Worm (Caenorhabditis elegans): ENCODE data around the gene T16G1.3.
A peak's percentile ranks its signal among the peaks of the same experiment; 100 is the strongest.

Gene T16G1.3

DNA sequence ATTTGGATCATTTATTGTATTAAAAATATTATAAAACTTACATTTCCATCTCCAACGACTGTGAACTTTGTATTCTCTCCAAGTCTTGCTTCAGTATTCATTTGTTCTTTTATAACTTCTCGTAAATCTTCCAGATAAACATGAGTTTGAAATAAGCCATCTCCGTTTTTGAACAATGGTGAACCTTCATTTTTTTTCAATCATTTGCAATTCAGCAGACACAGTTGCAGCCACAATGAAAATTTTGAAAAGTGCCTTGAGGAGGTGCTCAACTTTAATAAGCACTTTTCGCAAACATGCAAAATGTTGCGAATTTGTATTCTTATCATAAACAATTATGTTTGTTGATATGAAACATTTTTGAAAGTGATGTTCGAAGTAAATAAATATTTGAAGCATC lies at the start of gene T16G1.3:
TSS of gene T16G1.3 (minus strand) at position 101 of the 400 bp plus-strand sequence.
- TF ChIP-seq nhr-76 (tag; optimal IDR thresholded peaks at IDR 0.05): no peak
- no peak for TF ChIP-seq sptf-1 (tag; optimal IDR thresholded peaks at IDR 0.05)
- no peak for TF ChIP-seq unc-39 (tag; optimal IDR thresholded peaks at IDR 0.05)
- no peak for TF ChIP-seq mep-1 (tag; optimal IDR thresholded peaks at IDR 0.05)
- no peak for TF ChIP-seq zip-8 (tag; optimal IDR thresholded peaks at IDR 0.05)
- TF ChIP-seq elt-1 (tag; optimal IDR thresholded peaks at IDR 0.05; ENCODE audit: borderline replicate concordance, insufficient read depth): no peak
- no peak for TF ChIP-seq elt-3 (tag; optimal IDR thresholded peaks at IDR 0.05)
- no peak for TF ChIP-seq drap-1 (GFP tag; optimal IDR thresholded peaks at IDR 0.05)
- TF ChIP-seq nhr-2 (tag; optimal IDR thresholded peaks at IDR 0.05): no peak
- no peak for TF ChIP-seq cnd-1 (tag; optimal IDR thresholded peaks at IDR 0.05)
- no peak for TF ChIP-seq nhr-237 (tag; optimal IDR thresholded peaks at IDR 0.05)
- TF ChIP-seq ceh-83 (GFP tag; optimal IDR thresholded peaks at IDR 0.05): no peak
- no peak for TF ChIP-seq mab-5 (tag; optimal IDR thresholded peaks at IDR 0.05)
- no peak for TF ChIP-seq unc-62 (GFP tag; optimal IDR thresholded peaks at IDR 0.05)
- no peak for TF ChIP-seq unc-120 (tag; optimal IDR thresholded peaks at IDR 0.05; ENCODE audit: poor library complexity, severe bottlenecking)
- no peak for TF ChIP-seq mls-2 (tag; optimal IDR thresholded peaks at IDR 0.05)
- no peak for TF ChIP-seq ham-2 (GFP tag; optimal IDR thresholded peaks at IDR 0.05)
- no peak for TF ChIP-seq nhr-28 (tag; optimal IDR thresholded peaks at IDR 0.05)

DNA sequence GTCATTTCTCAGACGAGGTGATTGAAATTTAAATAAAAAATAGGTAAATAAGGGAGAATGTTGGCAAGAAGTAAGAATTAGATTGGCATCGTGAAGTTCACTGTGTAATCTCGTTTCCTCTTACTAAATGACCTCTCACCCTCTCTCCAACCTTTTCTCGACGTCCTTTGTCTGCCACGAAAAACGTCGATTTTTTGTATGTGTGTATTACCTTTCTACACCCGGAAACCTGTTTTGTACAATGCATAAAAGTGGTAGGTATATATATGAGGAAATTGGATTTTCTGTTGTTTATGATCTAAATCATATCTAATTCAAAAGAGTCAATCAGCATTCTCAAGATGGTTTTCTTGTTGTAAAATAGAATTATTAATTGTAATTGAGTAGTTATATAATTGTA lies 48.8 kb upstream of the T16G1.3 start, which contains the start of the genes F15B9.11 and dsl-7:
TSS of gene F15B9.11 (minus strand) at position 5 of the 400 bp plus-strand sequence.
TSS of gene dsl-7 (plus strand) at position 260 of the 400 bp plus-strand sequence.
- no peak for TF ChIP-seq ces-1 (GFP tag; optimal IDR thresholded peaks at IDR 0.05)
- TF ChIP-seq ceh-43 (GFP tag; optimal IDR thresholded peaks at IDR 0.05): no peak
- TF ChIP-seq pha-4 (tag; optimal IDR thresholded peaks at IDR 0.05): no peak
- no peak for TF ChIP-seq lin-32 (GFP tag; optimal IDR thresholded peaks at IDR 0.05)
- no peak for TF ChIP-seq sem-2 (GFP tag; optimal IDR thresholded peaks at IDR 0.05)
- no peak for TF ChIP-seq ham-2 (GFP tag; optimal IDR thresholded peaks at IDR 0.05)
- no peak for TF ChIP-seq sptf-1 (tag; optimal IDR thresholded peaks at IDR 0.05)
- TF ChIP-seq unc-39 (tag; optimal IDR thresholded peaks at IDR 0.05): no peak
- no peak for TF ChIP-seq ceh-39 (tag; optimal IDR thresholded peaks at IDR 0.05)
- no peak for TF ChIP-seq mls-2 (tag; optimal IDR thresholded peaks at IDR 0.05)

DNA sequence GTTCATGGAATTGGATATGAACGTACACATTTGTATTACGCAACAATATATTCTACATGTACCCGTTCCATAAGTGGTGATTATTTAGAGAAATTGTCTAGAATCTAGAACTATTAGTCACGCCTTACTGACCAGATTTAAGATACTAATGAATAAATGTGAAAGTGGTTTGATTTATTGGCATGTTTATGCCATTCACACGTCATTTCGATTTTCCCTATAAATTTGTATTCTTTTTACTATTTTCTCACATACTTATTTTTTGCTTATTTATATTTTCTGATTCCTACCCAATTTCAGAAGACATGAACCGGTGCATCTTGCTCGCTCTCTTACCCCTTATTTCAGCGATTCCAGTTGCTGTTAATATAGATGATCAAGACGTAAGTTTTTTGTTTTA lies 44.1 kb upstream of the T16G1.3 start, which contains the start of gene F15B9.8:
TSS of gene F15B9.8 (plus strand) at position 301 of the 400 bp plus-strand sequence.
- TF ChIP-seq nhr-28 (tag; optimal IDR thresholded peaks at IDR 0.05) (no peak), zip-8 (tag; optimal IDR thresholded peaks at IDR 0.05) (peak; percentile 72), M03D4.4 (tag; optimal IDR thresholded peaks at IDR 0.05) (no peak), ztf-11 (tag; optimal IDR thresholded peaks at IDR 0.05) (no peak), nhr-12 (tag; optimal IDR thresholded peaks at IDR 0.05) (no peak), blmp-1 (tag; optimal IDR thresholded peaks at IDR 0.05) (peak; percentile 22), pha-4 (tag; optimal IDR thresholded peaks at IDR 0.05) (no peak), ham-2 (GFP tag; optimal IDR thresholded peaks at IDR 0.05) (no peak), elt-3 (tag; optimal IDR thresholded peaks at IDR 0.05) (no peak), lsy-2 (tag; optimal IDR thresholded peaks at IDR 0.05) (no peak), sptf-1 (tag; optimal IDR thresholded peaks at IDR 0.05) (no peak)

- TF ChIP-seq unc-120 (tag; optimal IDR thresholded peaks at IDR 0.05; ENCODE audit: poor library complexity, severe bottlenecking) (no peak), unc-62 (GFP tag; optimal IDR thresholded peaks at IDR 0.05) (no peak), lin-32 (GFP tag; optimal IDR thresholded peaks at IDR 0.05) (no peak), ham-2 (GFP tag; optimal IDR thresholded peaks at IDR 0.05) (peak; percentile 21), ceh-43 (GFP tag; optimal IDR thresholded peaks at IDR 0.05) (no peak)
Measured at ce11 chrV:12987061-12987460, 42.9 kb upstream of the T16G1.3 start, which contains the start of gene shw-3. shw-3 (minus strand) TSS chrV:12987161.

- no peak for TF ChIP-seq tbx-8 (GFP tag; optimal IDR thresholded peaks at IDR 0.05)
- TF ChIP-seq zip-8 (tag; optimal IDR thresholded peaks at IDR 0.05): peak; percentile 66
Measured at ce11 chrV:12974047-12974446, 29.9 kb upstream of the T16G1.3 start.
